Worm (Caenorhabditis elegans): Measurements from ENCODE around the gene T09F3.7.

Gene T09F3.7

DNA sequence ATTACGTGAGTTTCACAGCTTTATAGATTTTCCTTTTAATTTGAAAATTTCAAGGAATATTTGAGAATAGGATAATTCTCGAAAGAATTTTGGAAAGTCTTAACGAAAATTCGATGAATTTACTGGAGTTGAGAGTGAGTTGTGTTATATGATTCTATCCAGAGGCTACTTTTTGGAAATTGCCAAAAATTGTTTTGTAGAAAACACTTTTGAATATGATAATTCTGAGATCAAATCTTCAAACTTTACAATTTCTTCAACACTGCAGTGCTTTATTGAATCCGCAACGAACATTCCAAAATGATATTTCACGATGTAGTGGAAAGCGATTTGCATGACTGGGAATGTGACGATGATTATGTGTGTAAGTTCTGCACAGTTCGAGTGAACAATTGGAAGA, 39.0 kb upstream of the T09F3.7 start, which contains the start of gene C07E3.8:
Gene C07E3.8, plus strand, starts transcription at position 301 of the 400 bp plus-strand sequence.
- TF ChIP-seq ZK546.5 (tag; optimal IDR thresholded peaks at IDR 0.05) (no peak), unc-39 (tag; optimal IDR thresholded peaks at IDR 0.05) (no peak), lsy-2 (tag; optimal IDR thresholded peaks at IDR 0.05) (no peak), peb-1 (tag; optimal IDR thresholded peaks at IDR 0.05) (no peak), crh-2 (tag; optimal IDR thresholded peaks at IDR 0.05) (no peak), nhr-77 (tag; optimal IDR thresholded peaks at IDR 0.05) (no peak), lin-39 (tag; optimal IDR thresholded peaks at IDR 0.05) (no peak), nhr-129 (tag; optimal IDR thresholded peaks at IDR 0.05) (no peak), fos-1 (tag; optimal IDR thresholded peaks at IDR 0.05) (no peak), nhr-21 (tag; optimal IDR thresholded peaks at IDR 0.05) (no peak), sma-3 (GFP tag; optimal IDR thresholded peaks at IDR 0.05) (no peak), nhr-12 (tag; optimal IDR thresholded peaks at IDR 0.05) (no peak), nhr-23 (tag; optimal IDR thresholded peaks at IDR 0.05) (no peak), zag-1 (tag; optimal IDR thresholded peaks at IDR 0.05) (no peak), egl-27 (tag; optimal IDR thresholded peaks at IDR 0.05) (no peak), mbf-1 (tag; optimal IDR thresholded peaks at IDR 0.05) (no peak)

DNA sequence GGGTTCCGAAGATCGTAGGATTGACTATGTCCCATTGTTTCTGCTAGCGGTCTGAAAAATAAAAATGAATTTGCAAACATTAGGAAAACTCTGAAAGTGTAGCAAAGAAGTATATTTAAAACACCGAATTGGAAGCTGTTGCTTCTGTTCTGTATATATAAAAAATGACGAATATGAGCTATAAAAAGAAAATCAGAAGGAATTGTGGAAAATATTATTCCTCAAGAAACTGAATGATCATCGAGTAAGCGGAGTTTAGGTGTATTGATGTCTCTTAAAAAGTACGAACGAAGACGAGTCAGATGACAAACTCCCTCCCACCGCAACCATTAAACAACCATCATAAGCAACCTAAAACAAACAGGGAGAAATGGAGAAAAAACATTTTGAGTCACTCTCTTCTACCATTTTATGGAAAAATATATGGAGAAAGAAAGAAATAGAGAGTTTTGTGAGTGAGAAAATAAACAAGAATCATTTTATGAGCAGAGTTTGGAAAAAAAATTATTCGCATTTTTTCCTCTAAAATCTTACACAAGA, 33.4 kb upstream of the T09F3.7 start, which contains the start of gene C07E3.3:
Gene C07E3.3, minus strand, starts transcription at position 51 of the 540 bp plus-strand sequence.
- TF ChIP-seq F13H6.1 (tag; optimal IDR thresholded peaks at IDR 0.05) (no peak), mdl-1 (tag; optimal IDR thresholded peaks at IDR 0.05) (no peak), nhr-10 (tag; optimal IDR thresholded peaks at IDR 0.05) (no peak), ceh-16 (tag; optimal IDR thresholded peaks at IDR 0.05) (no peak), skn-1 (tag; optimal IDR thresholded peaks at IDR 0.05) (no peak), unc-55 (GFP tag; optimal IDR thresholded peaks at IDR 0.05) (no peak), peb-1 (tag; optimal IDR thresholded peaks at IDR 0.05) (no peak), sma-9 (GFP tag; optimal IDR thresholded peaks at IDR 0.05) (no peak), sma-9 (tag; optimal IDR thresholded peaks at IDR 0.05) (no peak), nhr-12 (tag; optimal IDR thresholded peaks at IDR 0.05) (no peak), alr-1 (tag; optimal IDR thresholded peaks at IDR 0.05) (no peak), nhr-237 (tag; optimal IDR thresholded peaks at IDR 0.05) (no peak), lsy-2 (tag; optimal IDR thresholded peaks at IDR 0.05) (no peak), mab-5 (tag; optimal IDR thresholded peaks at IDR 0.05) (no peak), ztf-11 (tag; optimal IDR thresholded peaks at IDR 0.05) (no peak), nhr-77 (tag; optimal IDR thresholded peaks at IDR 0.05) (no peak), aly-2 (tag; optimal IDR thresholded peaks at IDR 0.05) (no peak), lin-13 (GFP tag; optimal IDR thresholded peaks at IDR 0.05) (no peak), ZK546.5 (tag; optimal IDR thresholded peaks at IDR 0.05) (no peak)

DNA sequence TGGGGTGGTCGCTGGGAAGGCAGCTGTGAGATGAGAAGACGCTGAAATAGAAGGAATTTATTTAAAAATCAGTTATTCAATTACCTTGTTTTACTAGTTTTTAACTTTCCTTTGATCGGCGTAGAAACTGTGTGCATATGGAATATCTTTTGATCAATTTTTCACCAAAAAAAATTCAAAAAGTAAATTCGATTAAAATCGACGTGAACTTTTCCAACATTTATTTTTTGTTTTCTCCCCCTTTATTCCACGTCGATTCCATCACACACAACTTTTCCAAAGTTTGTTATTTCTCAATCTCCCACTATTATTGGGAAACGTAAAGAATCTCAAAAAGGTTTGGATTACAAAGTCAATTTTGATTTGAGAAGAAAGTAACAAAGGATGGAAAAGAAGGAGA, 30.5 kb upstream of the T09F3.7 start, which contains the start of gene C07E3.4:
Gene C07E3.4, plus strand, starts transcription at position 301 of the 400 bp plus-strand sequence.
- no peak for TF ChIP-seq aly-2 (tag; optimal IDR thresholded peaks at IDR 0.05)
- TF ChIP-seq snpc-4 (tag; optimal IDR thresholded peaks at IDR 0.05) = no peak
- no peak for TF ChIP-seq Y55F3AM.14 (GFP tag; optimal IDR thresholded peaks at IDR 0.05)
- no peak for TF ChIP-seq ztf-1 (GFP tag; conservative IDR thresholded peaks at IDR 0.05)
- no peak for TF ChIP-seq C34F6.9 (tag; optimal IDR thresholded peaks at IDR 0.05)
- no peak for TF ChIP-seq ceh-16 (tag; optimal IDR thresholded peaks at IDR 0.05)
- TF ChIP-seq unc-62 (GFP tag; optimal IDR thresholded peaks at IDR 0.05) = no peak
- TF ChIP-seq mbf-1 (tag; optimal IDR thresholded peaks at IDR 0.05) = no peak
- no peak for TF ChIP-seq ZK546.5 (tag; optimal IDR thresholded peaks at IDR 0.05)
- no peak for TF ChIP-seq fos-1 (tag; optimal IDR thresholded peaks at IDR 0.05)
- TF ChIP-seq unc-39 (tag; optimal IDR thresholded peaks at IDR 0.05) = no peak
- TF ChIP-seq nhr-25 (tag; optimal IDR thresholded peaks at IDR 0.05) = no peak
- TF ChIP-seq elt-3 (tag; optimal IDR thresholded peaks at IDR 0.05) = no peak
- TF ChIP-seq lin-11 (tag; optimal IDR thresholded peaks at IDR 0.05) = no peak

DNA sequence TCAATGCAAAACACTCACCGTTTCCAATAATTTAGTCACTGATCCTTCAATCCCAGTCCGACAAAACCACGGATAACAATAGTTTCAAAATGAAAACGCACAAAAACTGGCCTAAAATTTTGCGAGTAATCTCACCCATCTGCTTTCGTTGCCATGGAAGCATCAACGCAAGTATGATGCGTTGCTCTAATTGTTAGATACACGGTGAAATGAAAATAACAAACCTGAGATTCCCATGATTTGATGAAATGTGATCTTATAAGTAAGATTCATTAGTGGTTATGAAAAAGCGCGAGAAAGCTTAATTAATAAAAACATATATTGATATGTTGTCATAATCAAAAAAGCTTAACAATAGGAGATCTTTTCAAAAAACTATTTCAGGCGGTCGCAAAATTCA, 23.8 kb upstream of the T09F3.7 start, which contains the start of gene ceh-57:
Gene ceh-57, minus strand, starts transcription at position 95 of the 400 bp plus-strand sequence.
- no peak for TF ChIP-seq ztf-11 (tag; optimal IDR thresholded peaks at IDR 0.05)
- no peak for TF ChIP-seq nhr-11 (tag; optimal IDR thresholded peaks at IDR 0.05)
- no peak for TF ChIP-seq mab-5 (tag; optimal IDR thresholded peaks at IDR 0.05)
